Worm (Caenorhabditis elegans) whole organism, late embryonic: ENCODE results near the gene F26D2.14.

Source experiments
- C38D4.7 ChIP-seq: fragments of 200-800 bp; sonication (Bioruptor generic); optimal IDR thresholded peaks from 2 replicates; lab custom pipeline; 2018; ENCODE audit warnings: mild to moderate bottlenecking, missing genetic modification characterization, moderate library complexity, missing compliant biosample characterization
- ama-1 ChIP-seq: fragments of 150-350 bp; optimal IDR thresholded peaks from 2 replicates; lab custom pipeline; 2014
- ceh-9 ChIP-seq: sonication (generic microtip); optimal IDR thresholded peaks from 2 replicates; lab custom pipeline; 2016; ENCODE audit warnings: mild to moderate bottlenecking, missing genetic modification characterization, inconsistent platforms, missing compliant biosample characterization
- hlh-8 ChIP-seq: sonication (generic microtip); optimal IDR thresholded peaks from 2 replicates; lab custom pipeline; 2016; ENCODE audit warnings: missing genotype, missing genetic modification characterization, missing compliant biosample characterization
- lim-6 ChIP-seq: sonication (generic microtip); optimal IDR thresholded peaks from 2 replicates; lab custom pipeline; 2016; ENCODE audit warnings: missing genetic modification characterization, missing compliant biosample characterization
- nhr-232 ChIP-seq: sonication (generic microtip); optimal IDR thresholded peaks from 2 replicates; lab custom pipeline; 2016; ENCODE audit warnings: missing genetic modification characterization, missing compliant biosample characterization
- odd-2 ChIP-seq: sonication (generic microtip); optimal IDR thresholded peaks from 2 replicates; lab custom pipeline; 2017; ENCODE audit warnings: antibody characterized with exemption, mild to moderate bottlenecking, missing genetic modification characterization, missing compliant biosample characterization
- ref-2 ChIP-seq: sonication (generic microtip); optimal IDR thresholded peaks from 2 replicates; lab custom pipeline; 2016; ENCODE audit warnings: missing genetic modification characterization, missing compliant biosample characterization
- tbx-2 ChIP-seq: sonication (generic microtip); optimal IDR thresholded peaks from 2 replicates; lab custom pipeline; 2016; ENCODE audit warnings: missing genetic modification characterization, missing compliant biosample characterization

DNA sequence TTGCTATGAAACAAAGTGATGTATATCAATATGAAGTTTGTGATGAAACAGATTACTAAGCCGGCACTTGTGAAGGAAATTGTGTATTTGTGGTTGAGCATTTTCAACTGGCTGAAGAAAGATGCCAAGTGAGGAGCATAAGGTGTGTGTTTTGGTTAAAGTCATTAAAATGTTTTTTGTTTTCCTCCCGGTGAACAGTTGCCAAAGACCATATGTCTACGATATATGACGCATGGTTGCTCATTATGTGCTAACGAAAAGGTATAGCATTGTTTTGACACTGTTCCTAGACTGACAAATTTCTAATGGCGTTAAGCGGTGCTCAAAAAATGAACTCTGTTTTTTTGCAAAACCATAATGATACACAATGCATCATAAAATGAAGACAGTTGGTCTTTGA is 18.6 kb upstream of the F26D2.14 start, which contains the start of gene str-55:
- TF ChIP-seq odd-2 (tag; lab: Kevin White, UChicago), result no peak
- TF ChIP-seq ama-1 (lab: Kevin White, UChicago), result no peak
- TF ChIP-seq ceh-9 (tag; lab: Kevin White, UChicago), result no peak
- TF ChIP-seq lim-6 (tag; lab: Kevin White, UChicago), result no peak
- TF ChIP-seq hlh-8 (tag; lab: Kevin White, UChicago), result no peak
- TF ChIP-seq nhr-232, result no peak
- no peak for TF ChIP-seq C38D4.7 (GFP tag; lab: Kevin White, UChicago)
- no peak for TF ChIP-seq tbx-2 (tag; lab: Kevin White, UChicago)
- no peak for TF ChIP-seq ref-2 (tag; lab: Kevin White, UChicago)
